Worm (Caenorhabditis elegans) whole organism, L3 larva: Measurements from ENCODE around the gene bmy-1.

ENCODE experiments used
- aly-2 ChIP-seq: fragments of 150-350 bp; optimal IDR thresholded peaks from 2 replicates; lab custom pipeline; 2014; ENCODE audit warnings: missing biosample characterization, missing genetic modification characterization
- ama-1 ChIP-seq: fragments of 150-350 bp; optimal IDR thresholded peaks from 2 replicates; lab custom pipeline; 2018
- egl-27 ChIP-seq: sonication (generic microtip); optimal IDR thresholded peaks from 4 replicates; lab custom pipeline; 2017; ENCODE audit warnings: missing biosample characterization, missing genetic modification reagents, missing genetic modification characterization
- elt-1 ChIP-seq: fragments of 150-350 bp; optimal IDR thresholded peaks from 2 replicates; lab custom pipeline; 2014; ENCODE audit warnings: missing biosample characterization, missing genetic modification characterization
- fos-1 ChIP-seq: fragments of 150-350 bp; optimal IDR thresholded peaks from 2 replicates; lab custom pipeline; 2014; ENCODE audit warnings: missing biosample characterization, missing genetic modification characterization
- mdl-1 ChIP-seq: fragments of 150-350 bp; optimal IDR thresholded peaks from 2 replicates; lab custom pipeline; 2014; ENCODE audit warnings: missing biosample characterization, missing genetic modification characterization
- nhr-77 ChIP-seq: fragments of 150-350 bp; optimal IDR thresholded peaks from 2 replicates; lab custom pipeline; 2014; ENCODE audit warnings: missing biosample characterization, missing genetic modification characterization
- snpc-4 ChIP-seq: fragments of 150-350 bp; optimal IDR thresholded peaks from 2 replicates; lab custom pipeline; 2014; ENCODE audit warnings: missing biosample characterization, missing genetic modification characterization
- unc-62 ChIP-seq: fragments of 150-350 bp; sonication (generic microtip); optimal IDR thresholded peaks from 4 replicates; lab custom pipeline; 2014; ENCODE audit warnings: missing biosample characterization, missing genetic modification reagents, missing genetic modification characterization
- ztf-11 ChIP-seq: fragments of 150-350 bp; optimal IDR thresholded peaks from 2 replicates; lab custom pipeline; 2014; ENCODE audit warnings: missing biosample characterization, missing genetic modification characterization
- ztf-4 ChIP-seq: fragments of 150-350 bp; optimal IDR thresholded peaks from 2 replicates; lab custom pipeline; 2014; ENCODE audit warnings: missing biosample characterization, missing genetic modification characterization

DNA sequence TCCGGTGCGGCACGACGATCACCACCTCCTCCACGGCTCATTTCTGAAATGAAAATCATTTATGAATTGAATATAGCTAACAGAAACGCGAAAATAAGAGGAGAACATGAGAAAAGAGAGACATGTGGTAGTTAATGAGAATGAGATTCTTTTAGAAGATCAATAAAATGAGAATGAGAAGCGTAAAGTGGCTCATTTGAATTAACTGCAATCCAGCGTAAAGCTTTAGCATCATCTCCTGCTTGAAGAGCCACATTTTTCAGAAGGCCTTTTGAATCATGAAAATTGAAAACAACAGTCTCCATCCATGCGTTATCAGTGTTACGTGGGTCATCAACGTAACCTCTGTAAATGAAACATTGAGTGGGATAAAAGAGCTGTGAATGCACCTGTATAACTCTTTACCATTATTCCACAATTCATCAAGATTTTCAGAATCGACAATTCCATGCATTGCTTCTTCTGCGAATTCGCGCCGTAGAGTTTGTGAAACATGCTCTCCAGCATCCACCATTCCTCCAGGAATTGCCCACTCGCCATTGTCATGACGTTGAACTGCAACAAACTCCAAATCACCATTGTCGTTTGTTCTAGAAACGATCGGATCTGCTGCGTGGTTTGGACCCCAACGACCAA lies 30.4 kb downstream of the bmy-1 start, which contains the start of gene rsp-4:
- TF ChIP-seq fos-1 (tag; lab: Kevin White, UChicago) (no peak), ama-1 (lab: Kevin White, UChicago) (no peak), egl-27 (no peak), unc-62 (no peak), mdl-1 (no peak), elt-1 (tag; lab: Kevin White, UChicago) (no peak), aly-2 (tag; lab: Kevin White, UChicago) (no peak), nhr-77 (tag; lab: Kevin White, UChicago) (no peak), ztf-11 (tag; lab: Kevin White, UChicago) (no peak), ztf-4 (tag; lab: Kevin White, UChicago) (no peak), snpc-4 (no peak)
